Fruit fly (Drosophila melanogaster) ovary, adult (tissue): Measurements from ENCODE around the gene Vps39.

ENCODE experiments used
- CG17801 ChIP-seq: fragments of 200-800 bp; optimal IDR thresholded peaks from 2 replicates; lab custom pipeline; 2019; ENCODE audit warnings: missing biosample characterization, mild to moderate bottlenecking, missing genetic modification characterization, moderate library complexity; ENCODE audit not compliant: partially characterized antibody

The Vps39 gene

dm6 chr3R:18242089-18242955, 31.9 kb downstream of the Vps39 start, which contains the start of the genes CG7156 and 14-3-3epsilon:
CG7156 (minus strand) TSS chr3R:18242159.
14-3-3epsilon (plus strand) TSS chr3R:18242531.
- peak; percentile 14 for TF ChIP-seq CG17801

- no peak for TF ChIP-seq CG17801
Observed at dm6 chr3R:18235879-18236278, 38.4 kb downstream of the Vps39 start, which contains the start of gene repo. repo (plus strand) TSS chr3R:18236192.

dm6 chr3R:18234699-18235257, 39.5 kb downstream of the Vps39 start:
- TF ChIP-seq CG17801: no peak

- no peak for TF ChIP-seq CG17801
Observed at dm6 chr3R:18232187-18232586, 42.1 kb downstream of the Vps39 start.

dm6 chr3R:18230229-18230628, 44.0 kb downstream of the Vps39 start:
- TF ChIP-seq CG17801: no peak

- no peak for TF ChIP-seq CG17801
Observed at dm6 chr3R:18228713-18229222, 45.5 kb downstream of the Vps39 start.

- TF ChIP-seq CG17801: no peak
Observed at dm6 chr3R:18227385-18227784, 46.9 kb downstream of the Vps39 start.

dm6 chr3R:18226809-18227157, 47.5 kb downstream of the Vps39 start:
- no peak for TF ChIP-seq CG17801

dm6 chr3R:18226043-18226808, 48.0 kb downstream of the Vps39 start, which contains the start of the genes CG7168 and Mdh2:
CG7168 (minus strand) TSS chr3R:18226082.
Mdh2 (plus strand) TSS chr3R:18226396.
- peak; percentile 12 for TF ChIP-seq CG17801

dm6 chr3R:18223434-18223833, 50.8 kb downstream of the Vps39 start, which contains the start of the genes mTerf5 and Non3:
mTerf5 (minus strand) TSS chr3R:18223682.
Non3 (plus strand) TSS chr3R:18223722.
- TF ChIP-seq CG17801: peak; percentile 73
